Worm (Caenorhabditis elegans) whole organism, young adult: ENCODE data around the gene str-200.

Source experiments
- B0336.3 ChIP-seq: fragments of 200-800 bp; sonication (Bioruptor generic); IDR thresholded peaks from 2 replicates; pipeline ENCODE4 v1.3.6; 2022; ENCODE audit warnings: missing genetic modification characterization, missing compliant biosample characterization
- D2030.7 ChIP-seq: fragments of 200-800 bp; sonication (Bioruptor generic); IDR thresholded peaks from 2 replicates; pipeline ENCODE4 v1.3.6; 2022; ENCODE audit warnings: missing genetic modification reagents, missing genetic modification characterization, missing compliant biosample characterization
- F22D6.2 ChIP-seq: sonication (generic microtip); optimal IDR thresholded peaks from 2 replicates; lab custom pipeline; 2016; ENCODE audit warnings: mild to moderate bottlenecking, missing genetic modification characterization, missing compliant biosample characterization
- F23B12.7 ChIP-seq: sonication (generic microtip); optimal IDR thresholded peaks from 2 replicates; lab custom pipeline; 2017; ENCODE audit warnings: missing genetic modification characterization, mild to moderate bottlenecking, missing compliant biosample characterization, antibody characterized with exemption, moderate library complexity; ENCODE audit not compliant: insufficient read depth
- F57A8.1 ChIP-seq: fragments of 200-800 bp; sonication (Bioruptor generic); optimal IDR thresholded peaks from 2 replicates; lab custom pipeline; 2018; ENCODE audit warnings: mild to moderate bottlenecking, missing genetic modification characterization, moderate library complexity, missing compliant biosample characterization
- F57C9.4 ChIP-seq: sonication (generic microtip); optimal IDR thresholded peaks from 2 replicates; lab custom pipeline; 2017; ENCODE audit warnings: mild to moderate bottlenecking, missing genetic modification characterization, missing compliant biosample characterization
- K12H6.12 ChIP-seq: fragments of 200-800 bp; sonication (Bioruptor generic); optimal IDR thresholded peaks from 2 replicates; lab custom pipeline; 2018; ENCODE audit warnings: mild to moderate bottlenecking, missing genetic modification characterization, missing compliant biosample characterization
- T26A5.8 ChIP-seq: sonication (generic microtip); optimal IDR thresholded peaks from 2 replicates; lab custom pipeline; 2016; ENCODE audit warnings: missing genetic modification characterization, missing compliant biosample characterization
- Y53G8AR.9 ChIP-seq: fragments of 200-800 bp; sonication (Bioruptor generic); conservative IDR thresholded peaks from 2 replicates; pipeline ENCODE4 v1.3.6; 2022; ENCODE audit warnings: missing genetic modification reagents, missing genetic modification characterization, missing compliant biosample characterization
- akir-1 ChIP-seq: fragments of 200-800 bp; sonication (Bioruptor generic); optimal IDR thresholded peaks from 2 replicates; lab custom pipeline; 2018; ENCODE audit warnings: mild to moderate bottlenecking, missing genetic modification characterization, moderate library complexity, missing compliant biosample characterization
- athp-1 ChIP-seq: sonication (generic microtip); optimal IDR thresholded peaks from 2 replicates; lab custom pipeline; 2017; ENCODE audit warnings: mild to moderate bottlenecking, missing genetic modification characterization, missing compliant biosample characterization
- attf-3 ChIP-seq: fragments of 200-800 bp; sonication (Bioruptor generic); conservative IDR thresholded peaks from 2 replicates; pipeline ENCODE4 v1.3.6; 2022; ENCODE audit warnings: missing genetic modification reagents, missing genetic modification characterization, missing compliant biosample characterization
- attf-5 ChIP-seq: fragments of 200-800 bp; sonication (Bioruptor generic); optimal IDR thresholded peaks from 2 replicates; lab custom pipeline; 2018; ENCODE audit warnings: mild to moderate bottlenecking, missing genetic modification characterization, missing compliant biosample characterization
- bed-1 ChIP-seq: fragments of 200-800 bp; sonication (Bioruptor generic); IDR thresholded peaks from 2 replicates; pipeline ENCODE4 v1.3.6; 2022; ENCODE audit warnings: missing genetic modification reagents, missing genetic modification characterization, missing compliant biosample characterization
- ceh-27 ChIP-seq: fragments of 200-800 bp; sonication (Bioruptor generic); optimal IDR thresholded peaks from 2 replicates; lab custom pipeline; 2018; ENCODE audit warnings: mild to moderate bottlenecking, missing genetic modification characterization, moderate library complexity, missing compliant biosample characterization
- ceh-40 ChIP-seq: fragments of 200-800 bp; sonication (Bioruptor generic); IDR thresholded peaks from 2 replicates; pipeline ENCODE4 v1.3.6; 2022; ENCODE audit warnings: missing genetic modification characterization, missing compliant biosample characterization
- ceh-58 ChIP-seq: fragments of 200-800 bp; sonication (Bioruptor generic); IDR thresholded peaks from 2 replicates; pipeline ENCODE4 v1.3.6; 2022; ENCODE audit warnings: missing genetic modification characterization, missing compliant biosample characterization
- ceh-79 ChIP-seq: sonication (generic microtip); optimal IDR thresholded peaks from 2 replicates; lab custom pipeline; 2017; ENCODE audit warnings: mild to moderate bottlenecking, missing genetic modification characterization, missing compliant biosample characterization
- dox-1 ChIP-seq: fragments of 200-800 bp; sonication (Bioruptor generic); IDR thresholded peaks from 2 replicates; pipeline ENCODE4 v1.3.6; 2022; ENCODE audit warnings: missing genetic modification reagents, missing genetic modification characterization, missing compliant biosample characterization
- egrh-3 ChIP-seq: fragments of 200-800 bp; sonication (Bioruptor generic); IDR thresholded peaks from 2 replicates; pipeline ENCODE4 v1.3.6; 2022; ENCODE audit warnings: missing genetic modification reagents, missing genetic modification characterization, missing compliant biosample characterization
- ets-4 ChIP-seq: fragments of 200-800 bp; sonication (Bioruptor generic); optimal IDR thresholded peaks from 2 replicates; lab custom pipeline; 2018; ENCODE audit warnings: mild to moderate bottlenecking, missing genetic modification characterization, missing compliant biosample characterization
- hlh-26 ChIP-seq: fragments of 200-800 bp; sonication (Bioruptor generic); conservative IDR thresholded peaks from 2 replicates; pipeline ENCODE4 v1.3.6; 2022; ENCODE audit warnings: missing genetic modification reagents, missing genetic modification characterization, missing compliant biosample characterization
- hrde-1 ChIP-seq: sonication (generic microtip); optimal IDR thresholded peaks from 2 replicates; lab custom pipeline; 2016; ENCODE audit warnings: missing genetic modification characterization, mild to moderate bottlenecking, missing compliant biosample characterization, moderate library complexity, missing genotype, missing genetic modification reagents, borderline replicate concordance
- lin-35 ChIP-seq, 3 experiments: fragments of 150-350 bp in 2 of 3; sonication (generic microtip) in 1 of 3; optimal IDR thresholded peaks; 2 replicates each; lab custom pipeline; 2014 to 2018; ENCODE audit warnings: missing biosample characterization in 3 of 3, missing genetic modification characterization in 3 of 3, missing genetic modification reagents in 3 of 3
- lin-40 ChIP-seq: sonication (generic microtip); optimal IDR thresholded peaks from 2 replicates; lab custom pipeline; 2016; ENCODE audit warnings: missing genetic modification characterization, mild to moderate bottlenecking, missing compliant biosample characterization, missing genotype, missing genetic modification reagents
- lin-54 ChIP-seq: fragments of 200-800 bp; sonication (Bioruptor generic); optimal IDR thresholded peaks from 2 replicates; lab custom pipeline; 2018; ENCODE audit warnings: mild to moderate bottlenecking, missing genetic modification characterization, missing compliant biosample characterization
- madf-10 ChIP-seq: sonication (generic microtip); optimal IDR thresholded peaks from 2 replicates; lab custom pipeline; 2016; ENCODE audit warnings: mild to moderate bottlenecking, missing genetic modification characterization, missing compliant biosample characterization
- mxl-1 ChIP-seq: sonication (generic microtip); optimal IDR thresholded peaks from 2 replicates; lab custom pipeline; 2016; ENCODE audit warnings: missing genetic modification characterization, missing compliant biosample characterization
- nfya-1 ChIP-seq: sonication (generic microtip); optimal IDR thresholded peaks from 2 replicates; lab custom pipeline; 2017; ENCODE audit warnings: antibody characterized with exemption, missing compliant biosample characterization, missing genetic modification characterization, borderline replicate concordance; ENCODE audit not compliant: insufficient read depth
- nhr-179 ChIP-seq: sonication (generic microtip); optimal IDR thresholded peaks from 2 replicates; lab custom pipeline; 2016; ENCODE audit warnings: mild to moderate bottlenecking, missing genetic modification characterization, missing compliant biosample characterization
- rcor-1 ChIP-seq: fragments of 200-800 bp; sonication (Bioruptor generic); IDR thresholded peaks from 2 replicates; pipeline ENCODE4 v1.3.6; 2022; ENCODE audit warnings: missing genetic modification reagents, missing genetic modification characterization, missing compliant biosample characterization
- rec-8 ChIP-seq, 2 experiments: sonication (generic microtip); optimal IDR thresholded peaks; 2 replicates each; lab custom pipeline; 2016; ENCODE audit warnings: mild to moderate bottlenecking in 2 of 2, missing genetic modification characterization in 2 of 2, missing genetic modification reagents in 2 of 2, missing genotype in 2 of 2, missing biosample characterization in 1 of 2, missing compliant biosample characterization in 1 of 2, moderate library complexity in 1 of 2
- snpc-3.4 ChIP-seq: sonication (generic microtip); optimal IDR thresholded peaks from 2 replicates; lab custom pipeline; 2017; ENCODE audit warnings: missing genetic modification characterization, mild to moderate bottlenecking, missing compliant biosample characterization, antibody characterized with exemption, moderate library complexity, missing genotype, missing genetic modification reagents
- snpc-4 ChIP-seq, 5 experiments: fragments of 150-350 bp in 1 of 5; sonication (generic microtip) in 4 of 5; optimal IDR thresholded peaks; 2 replicates each; lab custom pipeline; 2014 to 2018; ENCODE audit warnings: missing genetic modification characterization in 5 of 5, missing biosample characterization in 3 of 5, antibody characterized with exemption in 2 of 5, mild to moderate bottlenecking in 2 of 5, missing compliant biosample characterization in 2 of 5, missing genotype in 2 of 5, moderate library complexity in 2 of 5, missing genetic modification reagents in 1 of 5
- unc-62 ChIP-seq: fragments of 150-350 bp; optimal IDR thresholded peaks from 2 replicates; lab custom pipeline; 2014; ENCODE audit warnings: missing biosample characterization, missing genetic modification reagents, missing genetic modification characterization
- xnd-1 ChIP-seq: sonication (generic microtip); optimal IDR thresholded peaks from 2 replicates; lab custom pipeline; 2016; ENCODE audit warnings: missing genotype, missing genetic modification reagents, missing genetic modification characterization, missing compliant biosample characterization
- ztf-18 ChIP-seq: sonication (generic microtip); optimal IDR thresholded peaks from 2 replicates; lab custom pipeline; 2016; ENCODE audit warnings: missing genotype, mild to moderate bottlenecking, missing genetic modification characterization, missing compliant biosample characterization
- ztf-28 ChIP-seq: fragments of 200-800 bp; sonication (Bioruptor generic); IDR thresholded peaks from 2 replicates; pipeline ENCODE4 v1.3.6; 2022; ENCODE audit warnings: missing genetic modification reagents, missing genetic modification characterization, missing compliant biosample characterization
- ztf-3 ChIP-seq: fragments of 200-800 bp; sonication (Bioruptor generic); optimal IDR thresholded peaks from 2 replicates; lab custom pipeline; 2018; ENCODE audit warnings: mild to moderate bottlenecking, missing genetic modification characterization, missing compliant biosample characterization
- ztf-6 ChIP-seq: fragments of 200-800 bp; sonication (Bioruptor generic); IDR thresholded peaks from 2 replicates; pipeline ENCODE4 v1.3.6; 2022; ENCODE audit warnings: missing genetic modification reagents, missing genetic modification characterization, missing compliant biosample characterization

Gene str-200

DNA sequence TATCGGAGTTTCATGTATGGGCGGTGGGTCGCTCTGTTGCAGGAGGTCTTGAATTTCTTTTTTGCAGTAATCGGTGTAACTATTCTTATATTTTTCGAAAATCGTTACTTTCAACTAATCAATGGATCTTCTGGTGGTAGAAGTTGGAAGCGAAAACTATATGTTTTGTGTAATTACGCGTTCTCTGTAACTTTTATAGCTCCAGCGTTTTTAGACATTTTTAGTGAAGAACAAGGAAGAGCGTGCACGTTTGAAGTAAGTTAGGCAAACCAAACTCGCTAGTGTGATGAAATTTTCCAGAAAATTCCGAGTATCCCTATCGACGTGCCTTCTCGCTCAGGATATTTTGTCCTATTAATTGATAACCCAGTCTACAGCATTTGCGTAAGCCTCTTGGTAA, 18.6 kb downstream of the str-200 start, which contains the start of gene srh-154:
TSS of gene srh-154 (plus strand) at position 301 of the 400 bp plus-strand sequence.
- TF ChIP-seq ztf-18 (tag; lab: Kevin White, UChicago), result no peak
- TF ChIP-seq hrde-1 (tag; lab: Kevin White, UChicago), result no peak
- TF ChIP-seq hlh-26 (GFP tag; lab: Robert Waterston, UW), result no peak
- TF ChIP-seq unc-62 (GFP tag; lab: Kevin White, UChicago), result no peak
- TF ChIP-seq attf-3, result no peak
- no peak for TF ChIP-seq lin-40 (tag; lab: Kevin White, UChicago)
- TF ChIP-seq lin-35 (GFP tag; optimal IDR thresholded peaks at IDR 0.05; lab: Kevin White, UChicago), result no peak
- no peak for TF ChIP-seq nfya-1 (tag; lab: Kevin White, UChicago)
- TF ChIP-seq B0336.3, result no peak
- TF ChIP-seq ceh-79 (tag; lab: Kevin White, UChicago), result no peak
- TF ChIP-seq madf-10 (tag; lab: Kevin White, UChicago), result no peak
- no peak for TF ChIP-seq rec-8 (tag; optimal IDR thresholded peaks at IDR 0.05; lab: Kevin White, UChicago)
- TF ChIP-seq ztf-6 (GFP tag; lab: Robert Waterston, UW), result no peak
- TF ChIP-seq bed-1 (GFP tag; lab: Robert Waterston, UW), result no peak
- no peak for TF ChIP-seq F57C9.4 (tag; lab: Kevin White, UChicago)
- TF ChIP-seq Y53G8AR.9 (GFP tag; lab: Robert Waterston, UW), result no peak
- TF ChIP-seq F57A8.1 (GFP tag; lab: Kevin White, UChicago), result no peak
- TF ChIP-seq K12H6.12 (tag; lab: Kevin White, UChicago), result no peak

DNA sequence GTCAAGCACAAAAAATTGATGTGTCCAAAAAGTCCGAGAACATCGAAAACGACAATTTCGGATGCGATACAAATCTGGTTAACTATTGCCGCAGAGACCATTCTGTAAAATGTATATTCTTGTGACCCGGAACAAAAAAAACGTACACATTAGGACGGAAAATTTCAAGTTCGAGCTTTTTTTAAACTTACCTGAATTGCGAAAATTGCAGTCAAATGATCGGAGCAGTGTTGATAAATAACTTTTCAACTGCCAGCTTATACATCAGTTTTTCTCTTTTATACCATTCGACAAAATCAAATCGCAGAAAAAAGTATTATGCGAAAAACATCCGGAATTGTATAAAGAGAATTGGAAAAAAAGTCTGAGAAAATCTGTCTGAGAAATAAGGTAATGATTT, 19.7 kb downstream of the str-200 start, which contains the start of gene srsx-2:
TSS of gene srsx-2 (minus strand) at position 101 of the 400 bp plus-strand sequence.
- TF ChIP-seq dox-1 (GFP tag; lab: Robert Waterston, UW) (no peak), athp-1 (tag; lab: Kevin White, UChicago) (no peak), snpc-3.4 (tag; lab: Kevin White, UChicago) (no peak), akir-1 (no peak), lin-54 (GFP tag; lab: Kevin White, UChicago) (no peak), attf-5 (no peak), mxl-1 (tag; lab: Kevin White, UChicago) (no peak), hlh-26 (GFP tag; lab: Robert Waterston, UW) (no peak), T26A5.8 (no peak), F22D6.2 (tag; lab: Kevin White, UChicago) (no peak), ztf-3 (GFP tag; lab: Kevin White, UChicago) (no peak), F23B12.7 (no peak), D2030.7 (GFP tag; lab: Robert Waterston, UW) (no peak), hrde-1 (tag; lab: Kevin White, UChicago) (no peak), ceh-27 (no peak)

DNA sequence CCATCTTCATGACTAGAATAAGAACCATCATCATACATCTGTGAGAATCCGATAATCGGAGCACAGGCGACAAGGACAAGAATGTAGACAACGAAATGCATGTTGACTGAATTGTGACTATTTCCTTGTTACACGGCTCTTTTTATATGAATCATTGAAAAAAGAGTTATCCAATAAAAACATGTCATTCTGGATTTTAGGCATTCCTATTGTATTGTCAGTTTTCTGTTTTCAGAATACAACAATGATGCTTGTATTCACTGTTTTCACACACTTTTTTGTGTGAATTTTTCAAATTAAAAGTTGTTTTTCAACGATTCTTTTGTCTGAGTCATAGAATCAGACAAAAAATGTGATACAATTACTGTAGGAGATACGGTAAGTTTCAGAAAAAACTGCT, 21.5 kb downstream of the str-200 start, which contains the start of gene F20E11.18:
TSS of gene F20E11.18 (minus strand) at position 101 of the 400 bp plus-strand sequence.
- no peak for TF ChIP-seq xnd-1 (tag; lab: Kevin White, UChicago)
- TF ChIP-seq ceh-79 (tag; lab: Kevin White, UChicago), result no peak
- no peak for TF ChIP-seq nhr-179
- TF ChIP-seq nfya-1 (tag; lab: Kevin White, UChicago), result no peak
- TF ChIP-seq, all 124 proteins: peak for 0

DNA sequence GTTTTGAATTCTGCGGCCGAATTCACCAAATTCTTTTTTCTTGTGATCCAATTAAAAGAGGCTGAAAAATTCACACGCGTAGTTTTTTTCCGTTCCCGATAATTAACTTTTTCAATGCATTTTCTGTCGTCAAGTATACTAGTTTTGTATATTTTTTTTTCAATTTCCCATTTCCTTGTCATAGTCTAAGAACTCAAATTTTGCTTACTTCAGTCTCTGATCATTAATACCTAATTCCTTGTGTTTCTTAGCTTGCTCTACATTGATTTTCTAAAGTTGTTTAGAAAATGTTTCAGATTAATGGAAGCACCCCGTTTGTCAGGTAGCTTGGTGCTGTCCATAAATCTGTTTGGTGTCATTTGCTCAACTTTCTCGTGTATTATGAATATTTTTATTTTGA, 27.1 kb downstream of the str-200 start, which contains the start of gene srbc-27:
TSS of gene srbc-27 (plus strand) at position 301 of the 400 bp plus-strand sequence.
- TF ChIP-seq snpc-4 (GFP tag; optimal IDR thresholded peaks at IDR 0.05; lab: Kevin White, UChicago) (no peak), snpc-4 (tag; optimal IDR thresholded peaks at IDR 0.05; lab: Kevin White, UChicago) (no peak), ceh-40 (GFP tag; lab: Robert Waterston, UW) (no peak), ets-4 (no peak), rcor-1 (no peak), ztf-28 (GFP tag; lab: Robert Waterston, UW) (no peak), egrh-3 (GFP tag; lab: Robert Waterston, UW) (no peak), ceh-58 (GFP tag; lab: Robert Waterston, UW) (no peak)
